Worm (Caenorhabditis elegans): ENCODE measurements around the gene sar-1.

DNA sequence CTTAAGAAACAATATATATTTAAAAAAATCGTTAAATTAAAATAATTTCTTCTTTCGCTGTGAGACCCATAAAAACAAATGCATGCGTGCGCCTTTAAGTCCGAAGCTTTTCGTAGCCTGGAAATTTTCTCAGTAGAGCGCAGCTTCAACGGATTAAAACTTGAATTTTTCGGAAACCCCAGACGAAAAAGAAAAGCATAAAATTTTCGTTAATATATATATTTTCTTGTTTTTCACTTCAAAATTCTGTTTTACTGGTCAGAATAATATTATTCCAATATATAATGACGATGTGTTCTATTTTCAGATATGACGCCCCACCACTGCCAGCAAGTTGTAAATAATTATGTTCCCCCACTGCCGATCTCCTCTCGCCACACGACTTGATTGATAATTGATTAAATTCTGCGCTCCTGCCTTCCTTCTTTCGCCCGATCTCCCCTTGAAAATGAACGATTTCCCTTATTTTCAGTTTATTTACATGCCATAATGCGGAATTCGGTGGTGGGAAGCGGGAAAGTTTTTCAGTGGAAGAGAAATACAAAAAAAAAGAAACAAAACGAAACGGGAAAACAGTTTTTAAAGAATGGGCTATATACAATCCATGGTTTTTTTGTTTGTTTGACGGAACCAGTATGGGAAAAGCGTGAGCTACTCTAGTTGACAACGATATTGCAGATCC is 44.9 kb downstream of the sar-1 start:
- TF ChIP-seq peb-1 (tag; optimal IDR thresholded peaks at IDR 0.05) (no peak), mdl-1 (tag; optimal IDR thresholded peaks at IDR 0.05) (no peak), blmp-1 (tag; optimal IDR thresholded peaks at IDR 0.05; ENCODE audit: insufficient read depth) (no peak), ztf-11 (tag; optimal IDR thresholded peaks at IDR 0.05) (no peak), fos-1 (tag; optimal IDR thresholded peaks at IDR 0.05) (no peak), alr-1 (tag; optimal IDR thresholded peaks at IDR 0.05) (no peak), lsy-2 (tag; optimal IDR thresholded peaks at IDR 0.05) (peak in 1 of 2 experiments; percentile 37), lin-11 (tag; optimal IDR thresholded peaks at IDR 0.05) (no peak), R02D3.7 (tag; optimal IDR thresholded peaks at IDR 0.05) (no peak)
